Worm (Caenorhabditis elegans) whole organism, midembryonic: ENCODE data around the gene cdh-1.

ENCODE experiments used
- T22C8.4 ChIP-seq: fragments of 200-800 bp; sonication (Bioruptor generic); IDR thresholded peaks from 2 replicates; pipeline ENCODE4 v1.3.6; 2022; ENCODE audit warnings: missing genetic modification characterization, missing compliant biosample characterization
- cog-1 ChIP-seq: sonication (generic microtip); optimal IDR thresholded peaks from 2 replicates; lab custom pipeline; 2016; ENCODE audit warnings: missing genetic modification characterization, missing compliant biosample characterization
- ztf-23 ChIP-seq: fragments of 200-800 bp; sonication (Bioruptor generic); IDR thresholded peaks from 2 replicates; pipeline ENCODE4 v1.3.6; 2022; ENCODE audit warnings: missing genetic modification reagents, missing genetic modification characterization, missing compliant biosample characterization

DNA sequence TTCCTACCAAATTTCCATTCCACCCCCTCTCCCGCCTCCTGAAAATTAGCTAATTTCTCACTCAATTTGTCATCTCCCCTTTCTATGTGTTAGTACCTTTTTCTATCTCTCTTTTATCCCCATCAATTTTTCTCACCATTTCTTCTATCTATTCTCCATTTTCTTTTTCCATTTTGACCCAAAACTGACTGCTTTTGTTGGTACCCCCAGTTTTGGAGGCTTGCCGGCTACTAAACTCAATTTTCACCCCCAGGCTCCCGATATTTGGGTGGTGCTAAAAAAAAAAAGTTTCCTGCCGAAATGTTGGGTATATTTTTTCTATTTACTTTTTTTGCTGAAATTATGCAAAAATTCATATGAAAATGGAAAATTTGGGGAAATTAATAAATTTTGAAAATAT lies 2.9 kb upstream of the cdh-1 start:
- TF ChIP-seq T22C8.4 (GFP tag; lab: Robert Waterston, UW) (no peak), ztf-23 (GFP tag; lab: Robert Waterston, UW) (no peak), cog-1 (no peak)
